ENCODE assay signal across 1 worm cellular context in genomic region chrII:13117135-13117534, ce11.
TF ChIP-seq lines count a peak whose summit lies in the region.

Gene gfm-1 (plus strand): TSS chrII:13117483.

TF ChIP-seq in whole organism, L4 larva, 104 proteins besides CTCF, POLR2A, EP300 and RAD21 (continued from another document):
- TF ChIP-seq sdz-12 (GFP tag; optimal IDR thresholded peaks at IDR 0.05; lab: Kevin White, UChicago) (no peak), mep-1 (tag; optimal IDR thresholded peaks at IDR 0.05; lab: Kevin White, UChicago) (peak; percentile 54), lin-38 (GFP tag; IDR thresholded peaks at IDR 0.05; lab: Robert Waterston, UW) (peak; percentile 72), cey-2 (tag; optimal IDR thresholded peaks at IDR 0.05; lab: Kevin White, UChicago; ENCODE audit: borderline replicate concordance, insufficient read depth) (no peak), dpl-1 (GFP tag; optimal IDR thresholded peaks at IDR 0.05; lab: Kevin White, UChicago) (peak; percentile 76), fos-1 (tag; optimal IDR thresholded peaks at IDR 0.05; lab: Kevin White, UChicago) (no peak), F49E8.2 (tag; optimal IDR thresholded peaks at IDR 0.05; lab: Kevin White, UChicago; ENCODE audit: borderline replicate concordance) (peak; percentile 29), unc-62 (GFP tag; optimal IDR thresholded peaks at IDR 0.05 in 1 of 2; lab: Kevin White, UChicago) (no peak), unc-62 (tag; optimal IDR thresholded peaks at IDR 0.05; lab: Kevin White, UChicago) (no peak), mdt-29 (GFP tag; IDR thresholded peaks at IDR 0.05; lab: Robert Waterston, UW) (no peak), lin-13 (GFP tag; optimal IDR thresholded peaks at IDR 0.05; lab: Kevin White, UChicago) (no peak)
TF ChIP-seq in whole organism, L4 larva: peak in this region for 19.
